Worm (Caenorhabditis elegans) whole organism, L1 larva: Measurements from ENCODE around the gene tos-1.
A peak's percentile ranks its signal among the peaks of the same experiment; 100 is the strongest.
"Not testable (repeated sequence)": the region's sequence is repeated elsewhere in the genome, so short reads cannot be mapped to it uniquely, and the experiment has no call there.

ENCODE experiments used
- C04F5.9 ChIP-seq: sonication (generic microtip); optimal IDR thresholded peaks from 2 replicates; lab custom pipeline; 2016; ENCODE audit warnings: missing genetic modification characterization, missing compliant biosample characterization
- C16A3.4 ChIP-seq: fragments of 150-350 bp; optimal IDR thresholded peaks from 2 replicates; lab custom pipeline; 2014; ENCODE audit warnings: missing biosample characterization, missing genetic modification characterization
- aly-2 ChIP-seq: fragments of 150-350 bp; optimal IDR thresholded peaks from 2 replicates; lab custom pipeline; 2014; ENCODE audit warnings: missing biosample characterization, missing genetic modification characterization
- ceh-63 ChIP-seq: fragments of 200-800 bp; sonication (Bioruptor generic); optimal IDR thresholded peaks from 2 replicates; lab custom pipeline; 2018; ENCODE audit warnings: mild to moderate bottlenecking, missing genetic modification characterization, missing compliant biosample characterization
- ceh-82 ChIP-seq, 3 experiments: fragments of 150-350 bp in 1 of 3; sonication (generic microtip) in 2 of 3; optimal IDR thresholded peaks; 2 replicates each; lab custom pipeline; 2014 to 2017; ENCODE audit warnings: missing biosample characterization in 3 of 3, missing genetic modification characterization in 3 of 3
- ceh-90 ChIP-seq: sonication (generic microtip); optimal IDR thresholded peaks from 2 replicates; lab custom pipeline; 2016; ENCODE audit warnings: missing genetic modification characterization, missing compliant biosample characterization
- dsc-1 ChIP-seq: sonication (generic microtip); optimal IDR thresholded peaks from 2 replicates; lab custom pipeline; 2016; ENCODE audit warnings: mild to moderate bottlenecking, missing genetic modification characterization, missing compliant biosample characterization
- efl-1 ChIP-seq, 4 experiments: fragments of 150-350 bp; optimal IDR thresholded peaks in 3 of 4; peaks in 1 of 4; 1 replicate in 1 of 4; 2 replicates in 3 of 4; lab custom pipeline; 2014; ENCODE audit warnings: missing biosample characterization in 2 of 4, missing genetic modification characterization in 2 of 4, missing genetic modification reagents in 2 of 4
- egl-13 ChIP-seq: sonication (generic microtip); optimal IDR thresholded peaks from 2 replicates; lab custom pipeline; 2016; ENCODE audit warnings: missing genotype, missing genetic modification reagents, missing genetic modification characterization, missing compliant biosample characterization
- elt-2 ChIP-seq: sonication (generic microtip); optimal IDR thresholded peaks from 2 replicates; lab custom pipeline; 2016; ENCODE audit warnings: missing genetic modification characterization, mild to moderate bottlenecking, inconsistent platforms, missing compliant biosample characterization, missing genetic modification reagents
- elt-3 ChIP-seq, 6 experiments: fragments of 150-350 bp in 1 of 6; sonication (generic microtip); optimal IDR thresholded peaks; 2 replicates each; lab custom pipeline; 2017 to 2018; ENCODE audit warnings: missing biosample characterization in 6 of 6, missing genetic modification characterization in 6 of 6, inconsistent platforms in 1 of 6
- ets-5 ChIP-seq: fragments of 200-800 bp; sonication (Bioruptor generic); IDR thresholded peaks from 2 replicates; pipeline ENCODE4 v1.3.6; 2022; ENCODE audit warnings: missing genetic modification characterization, missing compliant biosample characterization
- fkh-10 ChIP-seq: sonication (generic microtip); optimal IDR thresholded peaks from 2 replicates; lab custom pipeline; 2017; ENCODE audit warnings: missing biosample characterization, missing genetic modification reagents, missing genetic modification characterization
- fkh-8 ChIP-seq: sonication (generic microtip); optimal IDR thresholded peaks from 2 replicates; lab custom pipeline; 2016; ENCODE audit warnings: mild to moderate bottlenecking, missing genetic modification characterization, missing compliant biosample characterization
- grh-1 ChIP-seq: fragments of 200-800 bp; sonication (Bioruptor generic); IDR thresholded peaks from 2 replicates; pipeline ENCODE4 v1.3.6; 2022; ENCODE audit warnings: missing genetic modification reagents, missing genetic modification characterization, missing compliant biosample characterization
- hlh-17 ChIP-seq: fragments of 200-800 bp; sonication (Bioruptor generic); optimal IDR thresholded peaks from 2 replicates; lab custom pipeline; 2018; ENCODE audit warnings: missing genetic modification characterization, mild to moderate bottlenecking, missing compliant biosample characterization, moderate library complexity, borderline replicate concordance
- hlh-4 ChIP-seq: sonication (generic microtip); optimal IDR thresholded peaks from 2 replicates; lab custom pipeline; 2016; ENCODE audit warnings: mild to moderate bottlenecking, missing genetic modification characterization, missing compliant biosample characterization
- jun-1 ChIP-seq: fragments of 150-350 bp; optimal IDR thresholded peaks from 2 replicates; lab custom pipeline; 2014; ENCODE audit warnings: missing biosample characterization, missing genetic modification reagents, missing genetic modification characterization
- lin-15B ChIP-seq: fragments of 150-350 bp; sonication (generic microtip); optimal IDR thresholded peaks from 3 replicates; lab custom pipeline; 2014; ENCODE audit warnings: missing biosample characterization, missing genetic modification characterization
- lsy-2 ChIP-seq, 2 experiments: fragments of 150-350 bp; optimal IDR thresholded peaks; 2 replicates each; lab custom pipeline; 2014; ENCODE audit warnings: missing biosample characterization in 2 of 2, missing genetic modification characterization in 2 of 2
- mab-9 ChIP-seq: fragments of 200-800 bp; sonication (Bioruptor generic); IDR thresholded peaks from 2 replicates; pipeline ENCODE4 v1.3.6; 2022; ENCODE audit warnings: missing genetic modification reagents, missing genetic modification characterization, missing compliant biosample characterization
- mdl-1 ChIP-seq, 2 experiments: fragments of 150-350 bp; optimal IDR thresholded peaks; 2 replicates each; lab custom pipeline; 2014 to 2017; ENCODE audit warnings: missing biosample characterization in 2 of 2, missing genetic modification characterization in 2 of 2, inconsistent platforms in 1 of 2
- mep-1 ChIP-seq: fragments of 150-350 bp; optimal IDR thresholded peaks from 2 replicates; lab custom pipeline; 2014; ENCODE audit warnings: missing biosample characterization, missing genetic modification characterization
- nhr-11 ChIP-seq: fragments of 150-350 bp; optimal IDR thresholded peaks from 2 replicates; lab custom pipeline; 2014; ENCODE audit warnings: missing biosample characterization, missing genetic modification characterization
- nhr-20 ChIP-seq: sonication (generic microtip); optimal IDR thresholded peaks from 2 replicates; lab custom pipeline; 2016; ENCODE audit warnings: mild to moderate bottlenecking, missing genetic modification characterization, missing compliant biosample characterization
- nhr-237 ChIP-seq: fragments of 150-350 bp; optimal IDR thresholded peaks from 2 replicates; lab custom pipeline; 2014; ENCODE audit warnings: missing biosample characterization, missing genetic modification characterization
- nhr-47 ChIP-seq: sonication (generic microtip); optimal IDR thresholded peaks from 2 replicates; lab custom pipeline; 2016; ENCODE audit warnings: mild to moderate bottlenecking, missing genetic modification characterization, moderate library complexity, missing compliant biosample characterization
- nhr-71 ChIP-seq: sonication (generic microtip); optimal IDR thresholded peaks from 2 replicates; lab custom pipeline; 2016; ENCODE audit warnings: mild to moderate bottlenecking, missing genetic modification characterization, moderate library complexity, missing compliant biosample characterization
- nhr-76 ChIP-seq: sonication (generic microtip); optimal IDR thresholded peaks from 2 replicates; lab custom pipeline; 2017; ENCODE audit warnings: missing biosample characterization, missing genetic modification characterization
- nhr-77 ChIP-seq: fragments of 150-350 bp; optimal IDR thresholded peaks from 2 replicates; lab custom pipeline; 2014; ENCODE audit warnings: missing biosample characterization, missing genetic modification characterization
- nhr-85 ChIP-seq: sonication (generic microtip); peaks from one replicate; lab custom pipeline; 2016; ENCODE audit warnings: missing genetic modification characterization, inconsistent platforms, missing compliant biosample characterization
- pax-3 ChIP-seq: fragments of 200-800 bp; sonication (Bioruptor generic); optimal IDR thresholded peaks from 2 replicates; lab custom pipeline; 2018; ENCODE audit warnings: mild to moderate bottlenecking, missing genetic modification characterization, moderate library complexity, missing compliant biosample characterization
- pqm-1 ChIP-seq: sonication (generic microtip); optimal IDR thresholded peaks from 3 replicates; lab custom pipeline; 2017; ENCODE audit warnings: missing biosample characterization, missing genetic modification characterization
- snpc-4 ChIP-seq: fragments of 150-350 bp; optimal IDR thresholded peaks from 2 replicates; lab custom pipeline; 2014; ENCODE audit warnings: missing biosample characterization, missing genetic modification characterization
- unc-62 ChIP-seq: fragments of 150-350 bp; optimal IDR thresholded peaks from 2 replicates; lab custom pipeline; 2014; ENCODE audit warnings: missing biosample characterization, missing genetic modification reagents, missing genetic modification characterization
- unc-86 ChIP-seq: sonication (generic microtip); optimal IDR thresholded peaks from 2 replicates; lab custom pipeline; 2016; ENCODE audit warnings: missing genetic modification characterization, missing compliant biosample characterization
- zip-4 ChIP-seq: fragments of 200-800 bp; sonication (Bioruptor generic); optimal IDR thresholded peaks from 2 replicates; lab custom pipeline; 2018; ENCODE audit warnings: mild to moderate bottlenecking, missing genetic modification characterization, moderate library complexity, missing compliant biosample characterization

tos-1 gene

DNA sequence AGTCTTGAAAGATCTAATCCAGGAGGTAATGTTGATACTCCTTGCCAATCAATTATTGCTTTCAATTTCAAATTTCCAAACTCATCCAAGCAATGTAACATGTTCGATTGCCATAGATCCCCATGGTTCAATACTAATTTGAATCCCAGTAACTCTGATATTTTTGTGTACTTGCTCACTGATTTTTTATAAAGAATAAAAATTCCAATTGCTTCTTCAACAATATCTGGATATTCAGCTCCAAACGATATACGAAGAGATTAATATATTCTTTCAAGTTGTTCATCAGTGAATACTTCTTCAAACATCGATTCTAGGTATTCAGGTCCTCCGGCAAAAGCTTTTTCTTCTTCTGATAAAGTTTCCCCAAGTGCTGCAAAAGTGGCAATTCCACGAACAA, 35.8 kb upstream of the tos-1 start, which contains the start of gene E02C12.11:
Gene E02C12.11, minus strand, starts transcription at position 101 of the 400 bp plus-strand sequence.
- TF ChIP-seq hlh-17; aly-2 (tag; lab: Kevin White, UChicago); unc-62 (GFP tag; lab: Kevin White, UChicago): not testable (repeated sequence)

DNA sequence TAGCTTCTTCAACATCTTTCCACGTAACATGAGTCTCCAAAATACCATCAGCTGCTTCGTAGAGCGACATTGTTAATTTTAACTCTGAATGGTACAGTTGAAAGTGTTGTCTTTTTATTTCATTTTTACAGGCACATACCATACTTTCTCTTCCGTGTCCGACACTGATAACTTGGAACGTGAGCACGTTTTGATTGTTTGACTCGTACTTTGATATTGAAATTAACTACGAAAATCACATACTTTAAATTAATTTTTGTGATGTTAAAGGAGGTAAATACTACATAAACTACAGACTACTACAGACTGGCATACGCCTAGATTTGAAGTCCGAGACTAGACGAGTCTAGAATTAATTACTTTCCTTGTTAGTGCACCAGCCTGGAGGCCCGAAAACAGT, 34.3 kb upstream of the tos-1 start, which contains the start of gene E02C12.10:
Gene E02C12.10, minus strand, starts transcription at position 75 of the 400 bp plus-strand sequence.
- TF ChIP-seq efl-1 (optimal IDR thresholded peaks at IDR 0.05; lab: Kevin White, UChicago) (no peak), efl-1 (GFP tag; optimal IDR thresholded peaks at IDR 0.05 in 1 of 2; lab: Kevin White, UChicago) (peak in 1 of 2 experiments; percentile 89), grh-1 (GFP tag; lab: Robert Waterston, UW) (no peak)

DNA sequence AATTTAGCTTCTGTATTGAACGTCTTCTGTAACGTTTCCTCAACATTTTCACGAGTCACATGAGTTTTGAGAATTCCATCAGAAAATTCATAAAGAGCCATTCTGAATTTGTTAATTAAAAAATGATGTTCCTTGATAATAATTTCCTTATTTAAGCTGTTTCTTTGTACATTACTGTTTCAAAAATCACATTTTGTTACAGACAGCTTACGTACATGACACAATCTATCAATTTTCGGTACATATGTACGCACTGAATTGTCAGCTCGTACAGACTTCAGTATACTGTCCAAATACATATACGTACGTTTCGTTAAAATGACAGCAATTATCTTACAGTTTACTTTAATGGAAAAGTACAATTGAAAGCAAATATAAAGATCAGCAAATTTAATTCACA, 32.4 kb upstream of the tos-1 start, which contains the start of gene E02C12.19:
Gene E02C12.19, minus strand, starts transcription at position 101 of the 400 bp plus-strand sequence.
- TF ChIP-seq nhr-85 (tag; lab: Kevin White, UChicago) (peak; percentile 41), efl-1 (optimal IDR thresholded peaks at IDR 0.05; lab: Kevin White, UChicago) (no peak), efl-1 (GFP tag; optimal IDR thresholded peaks at IDR 0.05 in 1 of 2; lab: Kevin White, UChicago) (peak in 1 of 2 experiments; percentile 2), snpc-4 (no peak), elt-3 (tag; optimal IDR thresholded peaks at IDR 0.05; lab: Kevin White, UChicago) (no peak)

DNA sequence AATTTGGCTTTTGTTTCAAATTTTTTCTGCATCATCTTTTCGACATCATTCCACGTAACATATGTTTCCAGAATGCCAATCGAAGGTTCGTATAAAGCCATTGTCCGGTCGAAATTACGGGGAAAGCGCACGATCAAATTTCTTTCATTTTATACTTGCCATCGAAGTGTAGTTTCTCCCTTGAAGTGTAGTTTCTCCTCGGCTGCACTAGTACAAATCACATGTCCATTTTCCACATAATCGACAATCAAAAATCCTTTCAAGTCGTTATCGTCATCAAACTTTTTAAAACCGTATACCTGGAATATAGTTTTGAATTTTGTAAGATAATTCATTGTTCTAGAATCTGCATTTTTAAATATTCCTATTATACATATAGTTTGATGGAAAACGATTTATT, 31.4 kb upstream of the tos-1 start, which contains the start of gene E02C12.9:
Gene E02C12.9, minus strand, starts transcription at position 101 of the 400 bp plus-strand sequence.
- TF ChIP-seq ets-5 (GFP tag; lab: Robert Waterston, UW) (no peak), nhr-77 (tag; lab: Kevin White, UChicago) (no peak), nhr-20 (no peak), pqm-1 (tag; lab: Kevin White, UChicago) (no peak), nhr-47 (tag; lab: Kevin White, UChicago) (no peak), egl-13 (no peak)
- TF ChIP-seq, all 84 proteins: peak for 0

DNA sequence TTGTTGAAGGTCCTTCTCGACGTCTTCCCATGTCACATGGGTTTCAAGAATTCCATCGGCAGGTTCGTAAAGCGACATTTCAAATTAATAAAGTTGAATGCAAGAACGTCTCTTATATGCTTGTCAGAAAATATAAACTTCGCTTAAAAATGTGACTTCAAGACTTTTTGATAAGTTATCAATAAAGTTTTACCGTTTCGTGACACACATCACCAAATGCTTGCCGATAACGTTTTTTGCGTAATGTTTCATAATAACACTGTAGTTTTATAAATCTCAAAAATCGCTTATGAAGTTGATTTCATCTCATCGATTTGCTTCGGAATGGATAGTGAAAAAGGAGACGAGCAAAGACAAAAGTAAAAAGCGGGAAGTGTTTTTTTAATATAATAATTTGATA, 29.5 kb upstream of the tos-1 start, which contains the start of gene E02C12.8:
Gene E02C12.8, minus strand, starts transcription at position 141 of the 400 bp plus-strand sequence.
- TF ChIP-seq dsc-1 (tag; lab: Kevin White, UChicago) (no peak), nhr-77 (tag; lab: Kevin White, UChicago) (no peak), C16A3.4 (tag; lab: Kevin White, UChicago) (no peak), mdl-1 (tag; optimal IDR thresholded peaks at IDR 0.05; lab: Kevin White, UChicago) (no peak), nhr-237 (no peak), pqm-1 (tag; lab: Kevin White, UChicago) (peak; percentile 24), unc-86 (no peak), hlh-4 (no peak), elt-2 (tag; lab: Kevin White, UChicago) (peak; percentile 71), nhr-71 (tag; lab: Kevin White, UChicago) (no peak), nhr-11 (tag; lab: Kevin White, UChicago) (no peak), nhr-20 (peak; percentile 32), C04F5.9 (tag; lab: Kevin White, UChicago) (no peak), lsy-2 (tag; optimal IDR thresholded peaks at IDR 0.05; lab: Kevin White, UChicago) (no peak), zip-4 (GFP tag; lab: Kevin White, UChicago) (no peak), jun-1 (no peak), mab-9 (GFP tag; lab: Robert Waterston, UW) (no peak)

DNA sequence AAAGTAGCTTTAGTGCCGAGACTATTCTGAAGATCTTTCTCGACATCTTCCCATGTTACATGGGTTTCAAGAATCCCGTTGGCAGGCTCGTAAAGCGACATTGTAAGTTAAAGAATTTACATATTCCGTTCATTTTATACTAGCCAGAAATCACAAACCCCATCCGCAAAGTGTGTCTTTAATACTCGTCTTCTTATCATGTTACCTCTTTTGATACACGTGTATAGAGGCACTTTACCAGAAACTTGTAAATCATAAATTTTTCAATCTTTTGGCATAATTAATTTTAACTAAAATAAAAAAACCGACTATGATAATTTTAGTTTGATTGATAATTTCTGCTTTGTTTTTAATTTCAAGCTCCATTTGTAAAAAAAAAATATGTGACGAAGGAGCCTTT, 27.0 kb upstream of the tos-1 start, which contains the start of gene E02C12.6:
Gene E02C12.6, minus strand, starts transcription at position 101 of the 400 bp plus-strand sequence.
- TF ChIP-seq unc-62 (GFP tag; lab: Kevin White, UChicago) (no peak), fkh-8 (tag; lab: Kevin White, UChicago) (no peak), mep-1 (tag; lab: Kevin White, UChicago) (no peak), ceh-82 (tag; optimal IDR thresholded peaks at IDR 0.05; lab: Kevin White, UChicago) (no peak), pax-3 (no peak), grh-1 (GFP tag; lab: Robert Waterston, UW) (no peak), mab-9 (GFP tag; lab: Robert Waterston, UW) (no peak), ceh-90 (tag; lab: Kevin White, UChicago) (no peak), ceh-63 (GFP tag; lab: Kevin White, UChicago) (no peak), nhr-76 (no peak), ets-5 (GFP tag; lab: Robert Waterston, UW) (no peak), fkh-10 (GFP tag; lab: Kevin White, UChicago) (no peak), elt-2 (tag; lab: Kevin White, UChicago) (no peak), lin-15B (tag; lab: Kevin White, UChicago) (no peak)
- TF ChIP-seq, all 84 proteins: peak for 0
